Fruit fly (Drosophila melanogaster): ENCODE data around the gene CG1239.

DNA sequence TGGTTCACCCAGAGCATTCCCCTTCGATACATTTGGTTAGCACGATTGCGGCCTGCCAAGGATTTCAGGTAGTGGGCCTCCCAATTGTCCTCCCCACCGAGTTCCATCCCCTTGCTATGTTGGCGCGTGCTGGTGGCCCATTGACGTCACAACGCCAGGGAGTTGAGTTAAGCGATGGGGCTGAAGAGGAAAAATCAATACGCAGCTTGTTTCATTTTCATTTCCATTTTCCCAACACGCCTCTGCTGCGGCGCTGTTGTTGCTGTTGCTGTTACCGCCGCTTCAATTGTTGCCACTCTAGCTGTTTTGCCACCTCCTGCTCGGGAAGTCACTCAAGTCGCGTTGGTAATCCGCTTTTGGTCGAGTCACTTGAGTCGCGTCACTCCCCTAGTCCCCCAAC lies 42.3 kb upstream of the CG1239 start:
- TF ChIP-seq psq (optimal IDR thresholded peaks at IDR 0.05), result no peak
- TF ChIP-seq Sin3A (optimal IDR thresholded peaks at IDR 0.05), result no peak
- TF ChIP-seq insv (optimal IDR thresholded peaks at IDR 0.05), result no peak
- TF ChIP-seq Myc (optimal IDR thresholded peaks at IDR 0.05), result no peak
- no peak for TF ChIP-seq ttk (optimal IDR thresholded peaks at IDR 0.05)

Data from Kc167 (cell line).